Worm (Caenorhabditis elegans): ENCODE results near the gene clc-20.

DNA sequence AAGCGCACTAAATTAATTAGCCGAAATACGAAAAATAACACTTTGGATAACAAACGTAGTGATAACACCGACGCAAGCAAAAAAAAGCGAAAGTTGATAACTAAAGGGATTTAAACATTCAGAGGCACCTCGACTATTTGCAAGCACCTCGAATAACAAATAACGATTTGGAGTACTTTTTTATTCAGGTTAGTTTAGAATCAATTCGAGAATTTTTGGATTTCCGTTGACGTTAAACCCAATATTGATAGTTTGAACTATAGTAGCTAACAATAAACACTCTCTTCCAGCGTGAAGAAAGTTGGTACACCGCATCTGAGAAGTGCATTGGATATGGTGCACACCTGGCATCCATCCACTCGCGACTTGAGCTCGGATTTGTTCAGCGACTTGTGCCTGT is 47.1 kb upstream of the clc-20 start:
- TF ChIP-seq cog-1 (tag; optimal IDR thresholded peaks at IDR 0.05) (no peak), med-1 (GFP tag; optimal IDR thresholded peaks at IDR 0.05; ENCODE audit: insufficient read depth) (no peak), ref-1 (GFP tag; conservative IDR thresholded peaks at IDR 0.05) (no peak), klf-2 (GFP tag; conservative IDR thresholded peaks at IDR 0.05) (no peak), ztf-23 (GFP tag; IDR thresholded peaks at IDR 0.05) (no peak), ztf-29 (GFP tag; IDR thresholded peaks at IDR 0.05) (no peak), flt-1 (GFP tag; IDR thresholded peaks at IDR 0.05) (no peak)
